Worm (Caenorhabditis elegans) whole organism, L4/young adult: Measurements from ENCODE around the gene F14E5.8.

ENCODE experiments used
- W03F9.2 ChIP-seq: fragments of 150-350 bp; optimal IDR thresholded peaks from 2 replicates; lab custom pipeline; 2014; ENCODE audit warnings: missing biosample characterization, missing genetic modification characterization
- dao-5 ChIP-seq: sonication (generic microtip); optimal IDR thresholded peaks from 2 replicates; lab custom pipeline; 2016; ENCODE audit warnings: missing genotype, missing genetic modification characterization, moderate library complexity, missing compliant biosample characterization
- him-1 ChIP-seq: sonication (generic microtip); optimal IDR thresholded peaks from 2 replicates; lab custom pipeline; 2016; ENCODE audit warnings: missing genotype, missing genetic modification reagents, missing genetic modification characterization, missing compliant biosample characterization

ce11 chrII:8384344-8384743 is 35.6 kb upstream of the F14E5.8 start:
- TF ChIP-seq dao-5 (tag; lab: Kevin White, UChicago), result no peak
- no peak for TF ChIP-seq him-1 (tag; lab: Kevin White, UChicago)
- TF ChIP-seq W03F9.2 (tag; lab: Kevin White, UChicago), result no peak
